Fruit fly (Drosophila melanogaster) whole organism, embryonic: ENCODE measurements around the gene CG33267.

ENCODE experiments used
- Adf1 ChIP-seq: fragments of 200-800 bp; sonication (Bioruptor generic); IDR thresholded peaks from 2 replicates; pipeline ENCODE4 v1.3.6; 2022; ENCODE audit warnings: missing biosample characterization, missing genetic modification characterization
- CG10366 ChIP-seq: fragments of 200-800 bp; sonication (Bioruptor generic); IDR thresholded peaks from 2 replicates; pipeline ENCODE4 v1.3.6; 2022; ENCODE audit warnings: missing biosample characterization, missing genetic modification characterization
- CG10462 ChIP-seq: fragments of 200-800 bp; sonication (Bioruptor generic); optimal IDR thresholded peaks from 2 replicates; lab custom pipeline; 2016; ENCODE audit warnings: missing biosample characterization, missing genetic modification characterization
- CG10543 ChIP-seq: fragments of 200-800 bp; sonication (Bioruptor generic); optimal IDR thresholded peaks from 3 replicates; lab custom pipeline; 2017; ENCODE audit warnings: missing biosample characterization, mild to moderate bottlenecking, missing genetic modification characterization, moderate library complexity
- CG11723 ChIP-seq: fragments of 200-800 bp; sonication (Bioruptor generic); optimal IDR thresholded peaks from 2 replicates; lab custom pipeline; 2017; ENCODE audit warnings: missing biosample characterization, mild to moderate bottlenecking, missing genetic modification characterization
- CG12744 ChIP-seq: fragments of 200-800 bp; sonication (Bioruptor generic); optimal IDR thresholded peaks from 2 replicates; lab custom pipeline; 2016; ENCODE audit warnings: missing biosample characterization, missing genetic modification characterization
- CG13624 ChIP-seq: fragments of 200-800 bp; sonication (Bioruptor generic); optimal IDR thresholded peaks from 2 replicates; lab custom pipeline; 2016; ENCODE audit warnings: missing biosample characterization, missing genetic modification characterization
- CG17186 ChIP-seq: fragments of 200-800 bp; sonication (Bioruptor generic); optimal IDR thresholded peaks from 3 replicates; lab custom pipeline; 2017; ENCODE audit warnings: missing biosample characterization, missing genetic modification reagents, missing genetic modification characterization
- CG17385 ChIP-seq: fragments of 200-800 bp; sonication (Bioruptor generic); optimal IDR thresholded peaks from 3 replicates; lab custom pipeline; 2018; ENCODE audit warnings: missing biosample characterization, mild to moderate bottlenecking, missing genetic modification characterization
- CG18476 ChIP-seq: fragments of 200-800 bp; sonication (Bioruptor generic); optimal IDR thresholded peaks from 2 replicates; lab custom pipeline; 2016; ENCODE audit warnings: missing biosample characterization, mild to moderate bottlenecking, missing genetic modification characterization
- CG2120 ChIP-seq: fragments of 200-800 bp; sonication (Bioruptor generic); optimal IDR thresholded peaks from 3 replicates; lab custom pipeline; 2016; ENCODE audit warnings: missing biosample characterization, missing genetic modification characterization
- CG31388 ChIP-seq: fragments of 200-800 bp; sonication (Bioruptor generic); optimal IDR thresholded peaks from 2 replicates; lab custom pipeline; 2016; ENCODE audit warnings: missing biosample characterization, missing genetic modification characterization
- CG32532 ChIP-seq: fragments of 200-800 bp; sonication (Bioruptor generic); IDR thresholded peaks from 2 replicates; pipeline ENCODE4 v1.3.6; 2022; ENCODE audit warnings: missing biosample characterization, missing genetic modification characterization
- CG42726 ChIP-seq: fragments of 200-800 bp; sonication (Bioruptor generic); IDR thresholded peaks from 2 replicates; pipeline ENCODE4 v1.3.6; 2022; ENCODE audit warnings: missing biosample characterization, missing genetic modification characterization; ENCODE audit not compliant: partially characterized antibody
- CG4328 ChIP-seq: fragments of 200-800 bp; sonication (Bioruptor generic); optimal IDR thresholded peaks from 3 replicates; lab custom pipeline; 2017; ENCODE audit warnings: missing biosample characterization, missing genetic modification reagents, missing genetic modification characterization
- CG4854 ChIP-seq: fragments of 200-800 bp; sonication (Bioruptor generic); optimal IDR thresholded peaks from 2 replicates; lab custom pipeline; 2016; ENCODE audit warnings: missing biosample characterization, missing genetic modification characterization, inconsistent platforms
- CG6765 ChIP-seq: fragments of 200-800 bp; sonication (Bioruptor generic); optimal IDR thresholded peaks from 3 replicates; lab custom pipeline; 2017; ENCODE audit warnings: missing biosample characterization, mild to moderate bottlenecking, missing genetic modification characterization
- CG6854 ChIP-seq: fragments of 200-800 bp; sonication (Bioruptor generic); optimal IDR thresholded peaks from 3 replicates; lab custom pipeline; 2017; ENCODE audit warnings: missing biosample characterization, mild to moderate bottlenecking, missing genetic modification characterization
- Fer1 ChIP-seq: fragments of 200-800 bp; sonication (Bioruptor generic); optimal IDR thresholded peaks from 2 replicates; lab custom pipeline; 2017; ENCODE audit warnings: missing biosample characterization, mild to moderate bottlenecking, missing genetic modification characterization
- Fer2 ChIP-seq: fragments of 200-800 bp; sonication (Bioruptor generic); optimal IDR thresholded peaks from 2 replicates; lab custom pipeline; 2018; ENCODE audit warnings: missing biosample characterization, mild to moderate bottlenecking, missing genetic modification characterization, moderate library complexity
- Gsc ChIP-seq: fragments of 200-800 bp; sonication (Bioruptor generic); IDR thresholded peaks from 2 replicates; pipeline ENCODE4 v1.3.6; 2022; ENCODE audit warnings: missing biosample characterization, missing genetic modification characterization
- HmgD ChIP-seq: fragments of 200-800 bp; sonication (Bioruptor generic); optimal IDR thresholded peaks from 3 replicates; lab custom pipeline; 2016; ENCODE audit warnings: missing biosample characterization, missing genetic modification characterization
- Hmx ChIP-seq: fragments of 200-800 bp; sonication (Bioruptor generic); optimal IDR thresholded peaks from 2 replicates; lab custom pipeline; 2016; ENCODE audit warnings: missing biosample characterization, missing genetic modification characterization
- MESR4 ChIP-seq: fragments of 200-800 bp; sonication (Bioruptor generic); optimal IDR thresholded peaks from 2 replicates; lab custom pipeline; 2018; ENCODE audit warnings: missing biosample characterization, mild to moderate bottlenecking, missing genetic modification characterization, moderate library complexity
- Nf-YB ChIP-seq: fragments of 200-800 bp; sonication (Bioruptor generic); optimal IDR thresholded peaks from 3 replicates; lab custom pipeline; 2019; ENCODE audit warnings: missing biosample characterization, mild to moderate bottlenecking, missing genetic modification characterization, moderate library complexity
- Ptx1 ChIP-seq: fragments of 200-800 bp; sonication (Bioruptor generic); IDR thresholded peaks from 2 replicates; pipeline ENCODE4 v1.3.6; 2022; ENCODE audit warnings: missing biosample characterization, missing genetic modification characterization
- Sin3A ChIP-seq: fragments of >200 bp; optimal IDR thresholded peaks from 2 replicates; lab custom pipeline; 2018
- Sox102F ChIP-seq: fragments of 200-800 bp; sonication (Bioruptor generic); optimal IDR thresholded peaks from 2 replicates; lab custom pipeline; 2018; ENCODE audit warnings: missing biosample characterization, mild to moderate bottlenecking, missing genetic modification characterization, moderate library complexity
- Ssrp ChIP-seq: fragments of 200-800 bp; sonication (Bioruptor generic); optimal IDR thresholded peaks from 2 replicates; lab custom pipeline; 2018; ENCODE audit warnings: missing biosample characterization, mild to moderate bottlenecking, missing genetic modification characterization, moderate library complexity
- Tbp ChIP-seq: fragments of >200 bp; optimal IDR thresholded peaks from 2 replicates; lab custom pipeline; 2018; ENCODE audit warnings: missing biosample characterization, missing genetic modification characterization
- Trl ChIP-seq, 3 experiments: fragments of >200 bp in 2 of 3; fragments of 200-800 bp in 1 of 3; sonication (Bioruptor generic) in 1 of 3; optimal IDR thresholded peaks; 2 replicates in 1 of 3; 3 replicates in 2 of 3; lab custom pipeline; 2016 to 2017; ENCODE audit warnings: missing biosample characterization in 1 of 3, missing genetic modification characterization in 1 of 3
- Xbp1 ChIP-seq: fragments of 200-800 bp; sonication (Bioruptor generic); optimal IDR thresholded peaks from 3 replicates; lab custom pipeline; 2016; ENCODE audit warnings: missing biosample characterization, mild to moderate bottlenecking, missing genetic modification characterization
- ab ChIP-seq: fragments of 200-800 bp; sonication (Bioruptor generic); optimal IDR thresholded peaks from 2 replicates; lab custom pipeline; 2016; ENCODE audit warnings: missing biosample characterization, missing genetic modification characterization
- al ChIP-seq: fragments of 200-800 bp; sonication (Bioruptor generic); IDR thresholded peaks from 2 replicates; pipeline ENCODE4 v1.3.6; 2022; ENCODE audit warnings: missing biosample characterization, missing genetic modification characterization
- az2 ChIP-seq: fragments of 200-800 bp; sonication (Bioruptor generic); optimal IDR thresholded peaks from 3 replicates; lab custom pipeline; 2016; ENCODE audit warnings: missing biosample characterization, missing genetic modification characterization
- caup ChIP-seq: fragments of 200-800 bp; sonication (Bioruptor generic); optimal IDR thresholded peaks from 3 replicates; lab custom pipeline; 2017; ENCODE audit warnings: missing biosample characterization, mild to moderate bottlenecking, missing genetic modification characterization, moderate library complexity; ENCODE audit not compliant: severe bottlenecking
- gro ChIP-seq: fragments of 200-800 bp; sonication (Bioruptor generic); optimal IDR thresholded peaks from 2 replicates; lab custom pipeline; 2016; ENCODE audit warnings: missing biosample characterization, missing genetic modification characterization
- gsb ChIP-seq: fragments of 200-800 bp; sonication (Bioruptor generic); IDR thresholded peaks from 2 replicates; pipeline ENCODE4 v1.3.6; 2022; ENCODE audit warnings: missing biosample characterization, missing genetic modification characterization
- klu ChIP-seq: fragments of 200-800 bp; sonication (Bioruptor generic); IDR thresholded peaks from 2 replicates; pipeline ENCODE4 v1.3.6; 2022; ENCODE audit warnings: missing biosample characterization, missing genetic modification characterization
- lov ChIP-seq, 2 experiments: fragments of 200-800 bp in 1 of 2; fragments of >200 bp in 1 of 2; sonication (Bioruptor generic) in 1 of 2; IDR thresholded peaks in 1 of 2; optimal IDR thresholded peaks in 1 of 2; 2 replicates in 1 of 2; 3 replicates in 1 of 2; pipeline versions ENCODE4 v1.3.6 to Lab custom; 2017 to 2022; ENCODE audit warnings: missing biosample characterization in 1 of 2, missing genetic modification characterization in 1 of 2
- mam ChIP-seq: fragments of 200-800 bp; sonication (Bioruptor generic); optimal IDR thresholded peaks from 3 replicates; lab custom pipeline; 2016; ENCODE audit warnings: missing biosample characterization, missing genetic modification characterization
- nau ChIP-seq: fragments of 200-800 bp; sonication (Bioruptor generic); optimal IDR thresholded peaks from 3 replicates; lab custom pipeline; 2017; ENCODE audit warnings: missing biosample characterization, mild to moderate bottlenecking, missing genetic modification characterization, missing genetic modification reagents
- nmo ChIP-seq: fragments of 200-800 bp; sonication (Bioruptor generic); optimal IDR thresholded peaks from 2 replicates; lab custom pipeline; 2018; ENCODE audit warnings: missing biosample characterization, mild to moderate bottlenecking, missing genetic modification characterization, moderate library complexity
- peb ChIP-seq: fragments of 200-800 bp; sonication (Bioruptor generic); IDR thresholded peaks from 2 replicates; pipeline ENCODE4 v1.3.6; 2022; ENCODE audit warnings: missing biosample characterization, missing genetic modification characterization
- pnt ChIP-seq: fragments of 200-800 bp; sonication (Bioruptor generic); optimal IDR thresholded peaks from 3 replicates; lab custom pipeline; 2016; ENCODE audit warnings: missing biosample characterization, missing genetic modification characterization
- pzg ChIP-seq: fragments of 200-800 bp; sonication (Bioruptor generic); optimal IDR thresholded peaks from 3 replicates; lab custom pipeline; 2018; ENCODE audit warnings: missing biosample characterization, mild to moderate bottlenecking, missing genetic modification characterization, moderate library complexity
- sens-2 ChIP-seq: fragments of 200-800 bp; sonication (Bioruptor generic); IDR thresholded peaks from 2 replicates; pipeline ENCODE4 v1.3.6; 2022; ENCODE audit warnings: missing biosample characterization, missing genetic modification characterization
- sisA ChIP-seq: fragments of 200-800 bp; sonication (Bioruptor generic); IDR thresholded peaks from 2 replicates; pipeline ENCODE4 v1.3.6; 2022; ENCODE audit warnings: missing biosample characterization, missing genetic modification characterization
- tup ChIP-seq: fragments of 200-800 bp; sonication (Bioruptor generic); optimal IDR thresholded peaks from 2 replicates; lab custom pipeline; 2016; ENCODE audit warnings: missing biosample characterization, mild to moderate bottlenecking, missing genetic modification characterization, moderate library complexity
- zfh2 ChIP-seq: fragments of 200-800 bp; sonication (Bioruptor generic); optimal IDR thresholded peaks from 2 replicates; lab custom pipeline; 2016; ENCODE audit warnings: missing biosample characterization, missing genetic modification characterization

CG33267 gene

DNA sequence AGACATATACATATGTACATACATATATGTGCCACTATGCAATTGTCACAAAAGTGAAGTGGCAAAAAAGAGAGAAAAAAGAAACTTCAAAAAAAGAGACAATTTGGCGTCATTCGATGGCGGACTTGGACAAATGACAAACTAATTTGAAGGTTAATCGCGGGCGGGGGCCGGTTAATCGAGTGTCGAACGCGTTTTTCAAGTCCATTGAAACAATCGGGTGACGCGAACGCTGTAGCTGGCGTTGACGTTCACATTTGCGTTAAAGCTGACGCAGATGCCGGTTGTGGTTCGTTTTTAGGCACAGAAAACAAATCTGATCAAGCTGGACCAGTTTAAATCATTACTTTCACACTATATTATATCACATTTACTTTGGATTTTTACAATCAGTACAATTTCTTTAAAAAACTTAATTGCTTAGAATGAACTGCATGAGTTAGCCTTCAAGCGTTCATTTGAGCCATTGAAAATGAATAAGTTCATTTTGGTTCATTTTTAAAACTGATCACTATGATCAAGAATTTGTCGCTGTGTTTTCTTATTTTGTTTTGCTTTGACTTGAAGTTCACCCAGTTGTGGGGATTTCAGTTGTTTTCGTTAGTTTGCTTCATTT, 30.5 kb upstream of the CG33267 start (continued):
- TF ChIP-seq klu: peak; percentile 49; the same call in 1 of the 2 replicates
- TF ChIP-seq tup (GFP tag; lab: Kevin White, UChicago): no peak
- TF ChIP-seq Ssrp: peak; percentile 36
- TF ChIP-seq CG17186 (GFP tag; lab: Kevin White, UChicago): no peak
- TF ChIP-seq Sin3A (lab: Kevin White, UChicago): no peak
- peak; percentile 72 for TF ChIP-seq CG10543
- peak; percentile 48 for TF ChIP-seq Sox102F (GFP tag; lab: Kevin White, UChicago)
- TF ChIP-seq pzg: no peak
- TF ChIP-seq CG31388 (GFP tag; lab: Kevin White, UChicago): no peak
- no peak for TF ChIP-seq CG11723 (GFP tag; lab: Kevin White, UChicago)
- no peak for TF ChIP-seq MESR4 (GFP tag; lab: Kevin White, UChicago)
- peak; percentile 56; the same call in 1 of the 2 replicates for TF ChIP-seq Ptx1 (GFP tag; lab: Robert Waterston, UW)
- no peak for TF ChIP-seq CG6854
- TF ChIP-seq peb: no peak
- TF ChIP-seq az2 (GFP tag; lab: Kevin White, UChicago): peak; percentile 8
- TF ChIP-seq Fer1 (GFP tag; lab: Kevin White, UChicago): peak; percentile 47
- no peak for TF ChIP-seq nau (GFP tag; lab: Kevin White, UChicago)
- TF ChIP-seq CG32532 (GFP tag; lab: Robert Waterston, UW): peak; percentile 54; the same call in 1 of the 2 replicates
- TF ChIP-seq lov (optimal IDR thresholded peaks at IDR 0.05; lab: Kevin White, UChicago): no peak
- TF ChIP-seq lov (GFP tag; IDR thresholded peaks at IDR 0.05; lab: Robert Waterston, UW): no peak
- peak; percentile 19 for TF ChIP-seq zfh2 (GFP tag; lab: Kevin White, UChicago)
- no peak for TF ChIP-seq sisA (GFP tag; lab: Robert Waterston, UW)
- peak; percentile 22 for TF ChIP-seq CG6765 (GFP tag; lab: Kevin White, UChicago)
- no peak for TF ChIP-seq Hmx (GFP tag; lab: Kevin White, UChicago)
- TF ChIP-seq HmgD (GFP tag; lab: Kevin White, UChicago): no peak
- no peak for TF ChIP-seq CG4854 (GFP tag; lab: Kevin White, UChicago)
- no peak for TF ChIP-seq CG42726 (GFP tag; lab: Robert Waterston, UW)
- peak; percentile 13 for TF ChIP-seq CG4328 (GFP tag; lab: Kevin White, UChicago)
- no peak for TF ChIP-seq CG10462 (GFP tag; lab: Kevin White, UChicago)
- 0 out of 2 replicates have a peak, but pooled peaks have one; percentile 15 for TF ChIP-seq CG10366 (GFP tag; lab: Robert Waterston, UW)
- TF ChIP-seq gsb: no peak
- peak; percentile 45 for TF ChIP-seq mam (GFP tag; lab: Kevin White, UChicago)
- no peak for TF ChIP-seq Trl (optimal IDR thresholded peaks at IDR 0.05; lab: Kevin White, UChicago)
- TF ChIP-seq Trl (GFP tag; optimal IDR thresholded peaks at IDR 0.05; lab: Kevin White, UChicago): peak; percentile 38
- TF ChIP-seq caup (GFP tag; lab: Kevin White, UChicago): peak; percentile 41
- peak; percentile 48 for TF ChIP-seq CG17385 (GFP tag; lab: Kevin White, UChicago)
- peak; percentile 75 for TF ChIP-seq CG2120 (GFP tag; lab: Kevin White, UChicago)
- TF ChIP-seq Adf1: no peak
- peak; percentile 14 for TF ChIP-seq Fer2
- no peak for TF ChIP-seq Tbp
- TF ChIP-seq Nf-YB: no peak
- TF ChIP-seq pnt (GFP tag; lab: Kevin White, UChicago): peak; percentile 36
- peak; percentile 32 for TF ChIP-seq CG18476
- TF ChIP-seq Xbp1 (GFP tag; lab: Kevin White, UChicago): peak; percentile 5
- TF ChIP-seq CG12744 (GFP tag; lab: Kevin White, UChicago): no peak
- peak; percentile 10 for TF ChIP-seq gro (GFP tag; lab: Kevin White, UChicago)
- peak; percentile 50; the same call in 1 of the 2 replicates for TF ChIP-seq al (GFP tag; lab: Robert Waterston, UW)
- TF ChIP-seq CG13624 (GFP tag; lab: Kevin White, UChicago): peak; percentile 57
- no peak for TF ChIP-seq sens-2 (GFP tag; lab: Robert Waterston, UW)
- no peak for TF ChIP-seq Gsc (GFP tag; lab: Robert Waterston, UW)
- peak; percentile 45 for TF ChIP-seq nmo (GFP tag; lab: Kevin White, UChicago)
- TF ChIP-seq ab (GFP tag; lab: Kevin White, UChicago): peak; percentile 36
